Worm (Caenorhabditis elegans) whole organism, L3 larva: ENCODE data around the gene C50E3.13.

Experiments used
- R02D3.7 ChIP-seq: fragments of 150-350 bp; optimal IDR thresholded peaks from 2 replicates; lab custom pipeline; 2014; ENCODE audit warnings: missing biosample characterization, missing genetic modification characterization
- ZK546.5 ChIP-seq: sonication (generic microtip); optimal IDR thresholded peaks from 2 replicates; lab custom pipeline; 2017; ENCODE audit warnings: missing biosample characterization, missing genetic modification characterization
- aly-2 ChIP-seq: fragments of 150-350 bp; optimal IDR thresholded peaks from 2 replicates; lab custom pipeline; 2014; ENCODE audit warnings: missing biosample characterization, missing genetic modification characterization
- ama-1 ChIP-seq: fragments of 150-350 bp; optimal IDR thresholded peaks from 2 replicates; lab custom pipeline; 2018
- ceh-16 ChIP-seq: sonication (generic microtip); optimal IDR thresholded peaks from 2 replicates; lab custom pipeline; 2017; ENCODE audit warnings: missing biosample characterization, missing genetic modification characterization
- ceh-28 ChIP-seq: fragments of 150-350 bp; optimal IDR thresholded peaks from 2 replicates; lab custom pipeline; 2014; ENCODE audit warnings: missing biosample characterization, missing genetic modification reagents, missing genetic modification characterization
- ceh-9 ChIP-seq: sonication (generic microtip); optimal IDR thresholded peaks from 2 replicates; lab custom pipeline; 2018; ENCODE audit warnings: missing biosample characterization, missing genetic modification characterization
- daf-12 ChIP-seq: fragments of 150-350 bp; optimal IDR thresholded peaks from 2 replicates; lab custom pipeline; 2014; ENCODE audit warnings: missing biosample characterization, missing genetic modification reagents, missing genetic modification characterization
- egl-27 ChIP-seq: sonication (generic microtip); optimal IDR thresholded peaks from 4 replicates; lab custom pipeline; 2017; ENCODE audit warnings: missing biosample characterization, missing genetic modification reagents, missing genetic modification characterization
- egl-5 ChIP-seq: fragments of 150-350 bp; optimal IDR thresholded peaks from 2 replicates; lab custom pipeline; 2017; ENCODE audit warnings: missing biosample characterization, missing genetic modification reagents, missing genetic modification characterization, inconsistent platforms
- elt-2 ChIP-seq: sonication (generic microtip); optimal IDR thresholded peaks from 2 replicates; lab custom pipeline; 2016; ENCODE audit warnings: missing genetic modification reagents, mild to moderate bottlenecking, missing genetic modification characterization, missing compliant biosample characterization
- elt-3 ChIP-seq, 3 experiments: fragments of 150-350 bp in 1 of 3; sonication (generic microtip) in 2 of 3; optimal IDR thresholded peaks; 2 replicates in 2 of 3; 4 replicates in 1 of 3; lab custom pipeline; 2014 to 2017; ENCODE audit warnings: missing biosample characterization in 3 of 3, missing genetic modification characterization in 3 of 3
- eor-1 ChIP-seq, 2 experiments: fragments of 150-350 bp; optimal IDR thresholded peaks; 2 replicates each; lab custom pipeline; 2014 to 2018; ENCODE audit warnings: missing biosample characterization in 2 of 2, missing genetic modification characterization in 2 of 2
- fkh-2 ChIP-seq: fragments of 150-350 bp; optimal IDR thresholded peaks from 2 replicates; lab custom pipeline; 2014; ENCODE audit warnings: missing biosample characterization, missing genetic modification reagents, missing genetic modification characterization
- lin-15B ChIP-seq: fragments of 150-350 bp; optimal IDR thresholded peaks from 2 replicates; lab custom pipeline; 2014; ENCODE audit warnings: missing biosample characterization, missing genetic modification characterization
- lin-39 ChIP-seq: fragments of 150-350 bp; optimal IDR thresholded peaks from 2 replicates; lab custom pipeline; 2018; ENCODE audit warnings: missing biosample characterization, missing genetic modification reagents, missing genetic modification characterization
- lsy-12 ChIP-seq: sonication (generic microtip); optimal IDR thresholded peaks from 2 replicates; lab custom pipeline; 2016; ENCODE audit warnings: mild to moderate bottlenecking, missing genetic modification characterization, missing compliant biosample characterization
- mdl-1 ChIP-seq: fragments of 150-350 bp; optimal IDR thresholded peaks from 2 replicates; lab custom pipeline; 2014; ENCODE audit warnings: missing biosample characterization, missing genetic modification characterization
- mml-1 ChIP-seq: fragments of 150-350 bp; sonication (generic microtip); optimal IDR thresholded peaks from 3 replicates; lab custom pipeline; 2014; ENCODE audit warnings: missing biosample characterization, missing genetic modification characterization
- nfya-1 ChIP-seq: sonication (generic microtip); optimal IDR thresholded peaks from 2 replicates; lab custom pipeline; 2017; ENCODE audit warnings: missing genetic modification characterization, mild to moderate bottlenecking, missing compliant biosample characterization, antibody characterized with exemption, moderate library complexity; ENCODE audit not compliant: insufficient read depth
- nhr-11 ChIP-seq: fragments of 150-350 bp; optimal IDR thresholded peaks from 2 replicates; lab custom pipeline; 2014; ENCODE audit warnings: missing biosample characterization, missing genetic modification characterization
- nhr-12 ChIP-seq: fragments of 150-350 bp; optimal IDR thresholded peaks from 2 replicates; lab custom pipeline; 2014; ENCODE audit warnings: missing biosample characterization, missing genetic modification characterization
- nhr-23 ChIP-seq: fragments of 150-350 bp; optimal IDR thresholded peaks from 2 replicates; lab custom pipeline; 2014; ENCODE audit warnings: missing biosample characterization, missing genetic modification reagents, missing genetic modification characterization
- nhr-237 ChIP-seq: fragments of 150-350 bp; optimal IDR thresholded peaks from 2 replicates; lab custom pipeline; 2014; ENCODE audit warnings: missing biosample characterization, missing genetic modification characterization
- nhr-25 ChIP-seq: sonication (generic microtip); optimal IDR thresholded peaks from 2 replicates; lab custom pipeline; 2017; ENCODE audit warnings: missing biosample characterization, missing genetic modification characterization
- nhr-43 ChIP-seq: sonication (generic microtip); optimal IDR thresholded peaks from 2 replicates; lab custom pipeline; 2016; ENCODE audit warnings: mild to moderate bottlenecking, missing genetic modification characterization, missing compliant biosample characterization; ENCODE audit not compliant: poor library complexity, severe bottlenecking
- nhr-67 ChIP-seq: fragments of 150-350 bp; optimal IDR thresholded peaks from 2 replicates; lab custom pipeline; 2014; ENCODE audit warnings: missing biosample characterization, missing genetic modification characterization
- nhr-76 ChIP-seq: fragments of 150-350 bp; sonication (generic microtip); optimal IDR thresholded peaks from 5 replicates; lab custom pipeline; 2014; ENCODE audit warnings: missing biosample characterization, missing genetic modification characterization
- nhr-77 ChIP-seq: fragments of 150-350 bp; optimal IDR thresholded peaks from 2 replicates; lab custom pipeline; 2014; ENCODE audit warnings: missing biosample characterization, missing genetic modification characterization
- pha-4 ChIP-seq: fragments of 150-350 bp; optimal IDR thresholded peaks from 2 replicates; lab custom pipeline; 2014; ENCODE audit warnings: missing biosample characterization, missing genetic modification reagents, missing genetic modification characterization
- sea-2 ChIP-seq: fragments of 150-350 bp; sonication (generic microtip); optimal IDR thresholded peaks from 4 replicates; lab custom pipeline; 2014; ENCODE audit warnings: missing biosample characterization, missing genetic modification reagents, missing genetic modification characterization
- skn-1 ChIP-seq: fragments of 150-350 bp; optimal IDR thresholded peaks from 2 replicates; lab custom pipeline; 2014; ENCODE audit warnings: missing biosample characterization, missing genetic modification characterization
- snpc-4 ChIP-seq: fragments of 150-350 bp; optimal IDR thresholded peaks from 2 replicates; lab custom pipeline; 2014; ENCODE audit warnings: missing biosample characterization, missing genetic modification characterization
- tbx-2 ChIP-seq: sonication (generic microtip); optimal IDR thresholded peaks from 2 replicates; lab custom pipeline; 2016; ENCODE audit warnings: mild to moderate bottlenecking, missing genetic modification characterization, missing compliant biosample characterization
- unc-62 ChIP-seq: fragments of 150-350 bp; sonication (generic microtip); optimal IDR thresholded peaks from 4 replicates; lab custom pipeline; 2014; ENCODE audit warnings: missing biosample characterization, missing genetic modification reagents, missing genetic modification characterization
- ztf-11 ChIP-seq: fragments of 150-350 bp; optimal IDR thresholded peaks from 2 replicates; lab custom pipeline; 2014; ENCODE audit warnings: missing biosample characterization, missing genetic modification characterization
- ztf-4 ChIP-seq: fragments of 150-350 bp; optimal IDR thresholded peaks from 2 replicates; lab custom pipeline; 2014; ENCODE audit warnings: missing biosample characterization, missing genetic modification characterization

C50E3.13 gene

ce11 chrV:7651757-7652156 is 27.7 kb upstream of the C50E3.13 start, which contains the start of gene srh-234:
TSS of gene srh-234 (minus strand) at chrV:7651857.
- TF ChIP-seq tbx-2 (tag; lab: Kevin White, UChicago) (no peak), daf-12 (tag; lab: Kevin White, UChicago) (no peak), ztf-4 (tag; lab: Kevin White, UChicago) (no peak), nhr-237 (tag; lab: Kevin White, UChicago) (no peak), lin-15B (tag; lab: Kevin White, UChicago) (no peak), R02D3.7 (tag; lab: Kevin White, UChicago) (no peak)

ce11 chrV:7649963-7650362 is 25.9 kb upstream of the C50E3.13 start:
- TF ChIP-seq nhr-23 (tag; lab: Kevin White, UChicago) (no peak), ceh-28 (tag; lab: Kevin White, UChicago) (no peak), egl-27 (tag; lab: Kevin White, UChicago) (no peak), lin-39 (no peak), nhr-67 (no peak), ztf-4 (tag; lab: Kevin White, UChicago) (no peak), nhr-43 (no peak), unc-62 (GFP tag; lab: Kevin White, UChicago) (no peak), elt-3 (tag; optimal IDR thresholded peaks at IDR 0.05; lab: Kevin White, UChicago) (no peak), R02D3.7 (tag; lab: Kevin White, UChicago) (no peak), ceh-9 (tag; lab: Kevin White, UChicago) (no peak), eor-1 (tag; optimal IDR thresholded peaks at IDR 0.05; lab: Kevin White, UChicago) (no peak), lsy-12 (tag; lab: Kevin White, UChicago) (no peak), sea-2 (no peak), ztf-11 (no peak)

- TF ChIP-seq pha-4 (tag; lab: Kevin White, UChicago) (no peak), daf-12 (tag; lab: Kevin White, UChicago) (no peak), snpc-4 (tag; lab: Kevin White, UChicago) (no peak), lin-39 (no peak), nhr-237 (tag; lab: Kevin White, UChicago) (no peak), mdl-1 (tag; lab: Kevin White, UChicago) (no peak), nhr-11 (no peak), elt-2 (no peak), ceh-28 (tag; lab: Kevin White, UChicago) (no peak), nhr-67 (no peak), ztf-11 (no peak), nhr-77 (tag; lab: Kevin White, UChicago) (no peak), unc-62 (GFP tag; lab: Kevin White, UChicago) (no peak), R02D3.7 (tag; lab: Kevin White, UChicago) (no peak), fkh-2 (no peak), nhr-12 (tag; lab: Kevin White, UChicago) (no peak), ama-1 (lab: Kevin White, UChicago) (no peak), egl-5 (tag; lab: Kevin White, UChicago) (no peak), lin-15B (tag; lab: Kevin White, UChicago) (no peak), sea-2 (no peak)
Observed at ce11 chrV:7647147-7647546, 23.1 kb upstream of the C50E3.13 start.

ce11 chrV:7645454-7645853 is 21.4 kb upstream of the C50E3.13 start, which contains the start of gene str-47:
TSS of gene str-47 (plus strand) at chrV:7645754.
- no peak for TF ChIP-seq nhr-11
- no peak for TF ChIP-seq mdl-1 (tag; lab: Kevin White, UChicago)
- TF ChIP-seq skn-1 (tag; lab: Kevin White, UChicago): no peak
- no peak for TF ChIP-seq lin-39
- no peak for TF ChIP-seq nhr-76 (tag; lab: Kevin White, UChicago)
- no peak for TF ChIP-seq daf-12 (tag; lab: Kevin White, UChicago)
- TF ChIP-seq, all 47 proteins: peak for 0

ce11 chrV:7643416-7643815 is 19.4 kb upstream of the C50E3.13 start, which contains the start of gene F07C4.11:
TSS of gene F07C4.11 (minus strand) at chrV:7643516.
- no peak for TF ChIP-seq ZK546.5 (tag; lab: Kevin White, UChicago)

DNA sequence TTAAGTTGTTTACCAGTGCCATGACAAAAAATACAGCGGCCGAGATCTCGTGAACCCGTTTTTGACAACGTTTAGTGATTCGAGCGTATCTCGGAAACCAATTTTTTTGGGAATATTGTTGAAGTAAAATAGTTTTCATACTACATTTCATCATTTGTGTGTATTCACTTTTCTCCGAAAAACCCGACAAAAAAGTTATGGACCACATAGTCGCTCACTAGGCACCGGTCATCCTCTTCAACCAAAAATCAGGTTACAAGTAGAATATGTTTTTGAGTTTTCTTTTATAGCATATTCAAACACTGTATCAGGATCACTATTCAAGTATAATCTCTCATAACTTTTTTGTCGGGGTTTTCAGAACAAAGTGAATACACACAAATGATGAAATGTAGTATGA is 17.7 kb upstream of the C50E3.13 start:
- no peak for TF ChIP-seq elt-3 (tag; optimal IDR thresholded peaks at IDR 0.05; lab: Kevin White, UChicago)
- no peak for TF ChIP-seq nfya-1 (tag; lab: Kevin White, UChicago)
- no peak for TF ChIP-seq mml-1
- no peak for TF ChIP-seq R02D3.7 (tag; lab: Kevin White, UChicago)
- TF ChIP-seq nhr-76 (tag; lab: Kevin White, UChicago): no peak
- no peak for TF ChIP-seq ceh-9 (tag; lab: Kevin White, UChicago)
- TF ChIP-seq ama-1 (lab: Kevin White, UChicago): no peak
- TF ChIP-seq ceh-16 (tag; lab: Kevin White, UChicago): no peak
- no peak for TF ChIP-seq lsy-12 (tag; lab: Kevin White, UChicago)
- TF ChIP-seq pha-4 (tag; lab: Kevin White, UChicago): no peak
- TF ChIP-seq nhr-237 (tag; lab: Kevin White, UChicago): no peak
- TF ChIP-seq aly-2: no peak
- TF ChIP-seq nhr-25 (tag; lab: Kevin White, UChicago): no peak
- TF ChIP-seq, all 47 proteins: peak for 0
